Fruit fly (Drosophila melanogaster): ENCODE measurements around the gene Nlp.
A peak's percentile ranks its signal among the peaks of the same experiment; 100 is the strongest.

Gene Nlp

DNA sequence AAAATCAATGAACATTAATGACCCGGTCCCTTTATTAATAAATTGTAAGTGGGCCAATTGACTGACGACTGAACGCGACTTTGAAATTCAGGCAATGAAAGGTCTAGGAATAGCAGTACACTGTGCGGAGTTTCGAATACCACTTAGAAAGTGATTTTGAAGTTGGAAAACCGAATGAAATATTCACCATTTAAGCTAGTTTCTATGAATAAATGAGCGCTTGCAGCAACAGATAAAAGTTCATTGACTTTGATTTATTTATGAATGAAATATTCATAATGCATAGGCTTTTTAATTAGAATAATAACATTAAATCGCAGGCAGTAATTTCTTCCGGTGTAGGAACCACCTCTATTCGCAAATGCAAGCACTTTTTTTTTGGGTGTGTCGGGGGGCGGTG, 16.4 kb downstream of the Nlp start (continued):
- TF ChIP-seq sisA (GFP tag; IDR thresholded peaks at IDR 0.05) = peak; percentile 29; the same call in 1 of the 2 replicates
- TF ChIP-seq Poxn (GFP tag; IDR thresholded peaks at IDR 0.05) = no peak
- TF ChIP-seq wdn (GFP tag; IDR thresholded peaks at IDR 0.05) = no peak
- no peak for TF ChIP-seq Hsf (GFP tag; optimal IDR thresholded peaks at IDR 0.05)
- 0 out of 3 replicates have a peak, but pooled peaks have one; percentile 16 for TF ChIP-seq CG17361 (GFP tag; IDR thresholded peaks at IDR 0.05)
- TF ChIP-seq dati (GFP tag; IDR thresholded peaks at IDR 0.05) = no peak
- TF ChIP-seq Stat92E (GFP tag; optimal IDR thresholded peaks at IDR 0.05) = no peak
- peak; percentile 33 for TF ChIP-seq zf30C (GFP tag; optimal IDR thresholded peaks at IDR 0.05)
- peak; percentile 44; the same call in 1 of the 2 replicates for TF ChIP-seq CG6689 (GFP tag; IDR thresholded peaks at IDR 0.05)
- TF ChIP-seq CG3847 (GFP tag; IDR thresholded peaks at IDR 0.05) = no peak
- TF ChIP-seq cwo (GFP tag; optimal IDR thresholded peaks at IDR 0.05) = peak; percentile 8
- peak; percentile 1 for TF ChIP-seq dmrt11E (tag; optimal IDR thresholded peaks at IDR 0.05)
- no peak for TF ChIP-seq CG33213 (GFP tag; optimal IDR thresholded peaks at IDR 0.05)
- no peak for TF ChIP-seq run (tag; optimal IDR thresholded peaks at IDR 0.05)
- TF ChIP-seq gcm (GFP tag; optimal IDR thresholded peaks at IDR 0.05) = no peak
- TF ChIP-seq CG14860 (GFP tag; IDR thresholded peaks at IDR 0.05; ENCODE audit: partially characterized antibody) = no peak
- no peak for TF ChIP-seq CG30020 (tag; optimal IDR thresholded peaks at IDR 0.05)
- peak; percentile 22 for TF ChIP-seq CG7839 (tag; optimal IDR thresholded peaks at IDR 0.05)
- peak; percentile 30 for TF ChIP-seq CG2712 (tag; optimal IDR thresholded peaks at IDR 0.05)
- no peak for TF ChIP-seq kay (GFP tag; optimal IDR thresholded peaks at IDR 0.05)
- TF ChIP-seq prd (optimal IDR thresholded peaks at IDR 0.05) = no peak
- TF ChIP-seq prd (GFP tag; IDR thresholded peaks at IDR 0.05) = peak; percentile 47; the same call in 1 of the 3 replicates
- TF ChIP-seq CG1602 (GFP tag; optimal IDR thresholded peaks at IDR 0.05) = no peak
- peak; percentile 32 for TF ChIP-seq CG15269 (tag; optimal IDR thresholded peaks at IDR 0.05)
- no peak for TF ChIP-seq Hr78 (GFP tag; optimal IDR thresholded peaks at IDR 0.05)
- TF ChIP-seq pita (GFP tag; optimal IDR thresholded peaks at IDR 0.05) = no peak
- TF ChIP-seq CG2678 (tag; optimal IDR thresholded peaks at IDR 0.05) = peak; percentile 38
- TF ChIP-seq CG1603 (tag; optimal IDR thresholded peaks at IDR 0.05) = no peak
- TF ChIP-seq bcd (GFP tag; optimal IDR thresholded peaks at IDR 0.05) = peak; percentile 21
- peak; percentile 33 for TF ChIP-seq unpg (GFP tag; optimal IDR thresholded peaks at IDR 0.05)
- TF ChIP-seq CG8290 (GFP tag; optimal IDR thresholded peaks at IDR 0.05) = no peak
- no peak for TF ChIP-seq CG8290 (tag; optimal IDR thresholded peaks at IDR 0.05)
- peak; percentile 45 for TF ChIP-seq CG18599 (GFP tag; optimal IDR thresholded peaks at IDR 0.05)
- TF ChIP-seq CG1529 (GFP tag; optimal IDR thresholded peaks at IDR 0.05) = no peak
- no peak for TF ChIP-seq dan (GFP tag; IDR thresholded peaks at IDR 0.05)
- peak; percentile 43 for TF ChIP-seq dmrt99B (tag; optimal IDR thresholded peaks at IDR 0.05)
- no peak for TF ChIP-seq Sox100B (GFP tag; optimal IDR thresholded peaks at IDR 0.05)
- no peak for TF ChIP-seq CG1233 (GFP tag; optimal IDR thresholded peaks at IDR 0.05)
- TF ChIP-seq CG4730 (GFP tag; IDR thresholded peaks at IDR 0.05) = 0 out of 2 replicates have a peak, but pooled peaks have one; percentile 27
- no peak for TF ChIP-seq Dref (GFP tag; IDR thresholded peaks at IDR 0.05)
- TF ChIP-seq Rx (GFP tag; IDR thresholded peaks at IDR 0.05) = no peak
- TF ChIP-seq Scr (GFP tag; IDR thresholded peaks at IDR 0.05; ENCODE audit: partially characterized antibody) = no peak
- TF ChIP-seq grau (tag; optimal IDR thresholded peaks at IDR 0.05) = peak; percentile 23
- TF ChIP-seq CG10274 (GFP tag; optimal IDR thresholded peaks at IDR 0.05) = no peak
- no peak for TF ChIP-seq CG18619 (GFP tag; optimal IDR thresholded peaks at IDR 0.05)
- TF ChIP-seq Oli (tag; optimal IDR thresholded peaks at IDR 0.05) = peak; percentile 33
- peak; percentile 12 for TF ChIP-seq nmo (GFP tag; optimal IDR thresholded peaks at IDR 0.05)
- TF ChIP-seq E2f1 (GFP tag; IDR thresholded peaks at IDR 0.05) = no peak
- TF ChIP-seq Fer3 (tag; optimal IDR thresholded peaks at IDR 0.05) = no peak
- TF ChIP-seq nerfin-2 (GFP tag; IDR thresholded peaks at IDR 0.05; ENCODE audit: partially characterized antibody) = no peak
- TF ChIP-seq unc-4 (GFP tag; IDR thresholded peaks at IDR 0.05; ENCODE audit: partially characterized antibody) = no peak

Measured in whole organism, embryonic.